Worm (Caenorhabditis elegans) whole organism, mixed stage, embryonic: ENCODE results near the gene T28D9.1.

ENCODE experiments used
- blmp-1 ChIP-seq: fragments of 150-350 bp; optimal IDR thresholded peaks from 2 replicates; lab custom pipeline; 2014; ENCODE audit warnings: missing biosample characterization, missing genetic modification characterization
- elt-3 ChIP-seq: fragments of 150-350 bp; optimal IDR thresholded peaks from 2 replicates; lab custom pipeline; 2014; ENCODE audit warnings: missing biosample characterization, missing genetic modification characterization
- lin-13 ChIP-seq: fragments of 150-350 bp; optimal IDR thresholded peaks from 2 replicates; lab custom pipeline; 2014; ENCODE audit warnings: missing biosample characterization, missing genetic modification characterization
- mab-5 ChIP-seq: fragments of 150-350 bp; optimal IDR thresholded peaks from 2 replicates; lab custom pipeline; 2014; ENCODE audit warnings: missing biosample characterization, missing genetic modification characterization
- nhr-12 ChIP-seq: fragments of 150-350 bp; optimal IDR thresholded peaks from 2 replicates; lab custom pipeline; 2014; ENCODE audit warnings: missing biosample characterization, missing genetic modification characterization
- tbx-8 ChIP-seq: fragments of 200-800 bp; sonication (Bioruptor generic); optimal IDR thresholded peaks from 2 replicates; lab custom pipeline; 2018; ENCODE audit warnings: mild to moderate bottlenecking, missing genetic modification characterization, moderate library complexity, missing compliant biosample characterization

DNA sequence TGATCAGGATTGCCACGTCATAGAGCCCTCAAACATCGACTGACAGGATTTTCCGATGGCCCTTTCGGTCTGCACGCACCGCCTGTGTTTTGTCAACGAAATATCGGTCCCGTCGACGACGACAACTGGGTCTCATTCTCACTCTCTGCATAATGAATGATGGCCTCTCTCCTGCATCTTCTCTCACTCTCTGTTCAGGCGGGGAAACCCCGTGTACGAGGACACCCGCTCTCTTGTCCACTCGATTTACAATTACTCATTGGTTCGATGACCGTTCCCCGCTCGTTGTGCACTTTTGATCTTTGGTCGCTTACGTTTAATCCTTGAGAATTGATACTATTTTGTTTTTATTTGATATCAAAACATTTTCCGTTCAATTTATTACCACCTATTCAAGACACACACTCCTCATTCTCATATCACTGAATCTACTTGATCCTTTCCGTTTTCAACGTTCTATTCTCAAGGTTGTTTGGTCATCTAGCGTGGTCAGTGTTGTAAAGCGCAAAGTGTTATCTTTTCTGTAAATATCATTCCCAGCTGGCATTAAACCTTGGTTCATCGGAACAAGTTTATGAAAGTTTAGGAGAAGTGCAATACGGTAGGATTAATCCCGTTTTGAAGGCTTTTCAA, 30.5 kb downstream of the T28D9.1 start:
- TF ChIP-seq blmp-1 (tag; lab: Kevin White, UChicago) = no peak
- TF ChIP-seq elt-3 (tag; lab: Kevin White, UChicago) = no peak
- TF ChIP-seq lin-13 (tag; lab: Kevin White, UChicago) = no peak
- no peak for TF ChIP-seq nhr-12
- no peak for TF ChIP-seq mab-5 (tag; lab: Kevin White, UChicago)
- no peak for TF ChIP-seq tbx-8 (GFP tag; lab: Kevin White, UChicago)
